Worm (Caenorhabditis elegans) whole organism, late embryonic: ENCODE results near the gene C28C12.11.

ENCODE experiments used
- C08G9.2 ChIP-seq: sonication (generic microtip); optimal IDR thresholded peaks from 2 replicates; lab custom pipeline; 2016; ENCODE audit warnings: mild to moderate bottlenecking, missing genetic modification characterization, moderate library complexity, missing compliant biosample characterization
- C38D4.7 ChIP-seq: fragments of 200-800 bp; sonication (Bioruptor generic); optimal IDR thresholded peaks from 2 replicates; lab custom pipeline; 2018; ENCODE audit warnings: mild to moderate bottlenecking, missing genetic modification characterization, moderate library complexity, missing compliant biosample characterization
- F13H6.1 ChIP-seq: sonication (generic microtip); optimal IDR thresholded peaks from 2 replicates; lab custom pipeline; 2016; ENCODE audit warnings: missing genetic modification characterization, missing compliant biosample characterization
- K02D7.2 ChIP-seq: sonication (generic microtip); optimal IDR thresholded peaks from 2 replicates; lab custom pipeline; 2017; ENCODE audit warnings: mild to moderate bottlenecking, missing genetic modification characterization, missing compliant biosample characterization
- K09A11.1 ChIP-seq: sonication (generic microtip); optimal IDR thresholded peaks from 2 replicates; lab custom pipeline; 2017; ENCODE audit warnings: antibody characterized with exemption, mild to moderate bottlenecking, missing genetic modification characterization, missing compliant biosample characterization; ENCODE audit not compliant: insufficient read depth
- T23F11.4 ChIP-seq: fragments of 200-800 bp; sonication (Bioruptor generic); optimal IDR thresholded peaks from 2 replicates; lab custom pipeline; 2018; ENCODE audit warnings: mild to moderate bottlenecking, missing genetic modification characterization, missing compliant biosample characterization
- Y22D7AL.16 ChIP-seq: sonication (generic microtip); optimal IDR thresholded peaks from 2 replicates; lab custom pipeline; 2016; ENCODE audit warnings: missing genetic modification characterization, missing compliant biosample characterization
- ahr-1 ChIP-seq: sonication (generic microtip); optimal IDR thresholded peaks from 2 replicates; lab custom pipeline; 2016; ENCODE audit warnings: missing genetic modification characterization, missing compliant biosample characterization
- ama-1 ChIP-seq: fragments of 150-350 bp; optimal IDR thresholded peaks from 2 replicates; lab custom pipeline; 2014
- ceh-14 ChIP-seq: sonication (generic microtip); optimal IDR thresholded peaks from 2 replicates; lab custom pipeline; 2016; ENCODE audit warnings: missing genotype, missing genetic modification characterization, missing compliant biosample characterization
- ceh-18 ChIP-seq: sonication (generic microtip); optimal IDR thresholded peaks from 2 replicates; lab custom pipeline; 2016; ENCODE audit warnings: missing genetic modification characterization, missing compliant biosample characterization
- ceh-24 ChIP-seq: sonication (generic microtip); optimal IDR thresholded peaks from 2 replicates; lab custom pipeline; 2016; ENCODE audit warnings: mild to moderate bottlenecking, missing genetic modification characterization, missing compliant biosample characterization
- ceh-31 ChIP-seq: sonication (generic microtip); optimal IDR thresholded peaks from 2 replicates; lab custom pipeline; 2016; ENCODE audit warnings: missing genetic modification characterization, missing compliant biosample characterization
- ceh-34 ChIP-seq: sonication (generic microtip); optimal IDR thresholded peaks from 2 replicates; lab custom pipeline; 2016; ENCODE audit warnings: mild to moderate bottlenecking, missing genetic modification characterization, missing compliant biosample characterization
- che-1 ChIP-seq: sonication (generic microtip); optimal IDR thresholded peaks from 2 replicates; lab custom pipeline; 2016; ENCODE audit warnings: mild to moderate bottlenecking, missing genetic modification characterization, missing compliant biosample characterization
- dve-1 ChIP-seq: sonication (generic microtip); optimal IDR thresholded peaks from 2 replicates; lab custom pipeline; 2017; ENCODE audit warnings: antibody characterized with exemption, mild to moderate bottlenecking, missing genetic modification characterization, missing compliant biosample characterization
- elt-2 ChIP-seq: sonication (generic microtip); optimal IDR thresholded peaks from 2 replicates; lab custom pipeline; 2016; ENCODE audit warnings: missing genetic modification reagents, missing genetic modification characterization, missing compliant biosample characterization
- elt-4 ChIP-seq: sonication (generic microtip); optimal IDR thresholded peaks from 2 replicates; lab custom pipeline; 2016; ENCODE audit warnings: missing genetic modification characterization, missing compliant biosample characterization
- eyg-1 ChIP-seq: sonication (generic microtip); optimal IDR thresholded peaks from 2 replicates; lab custom pipeline; 2016; ENCODE audit warnings: missing genotype, missing genetic modification characterization, missing compliant biosample characterization
- hlh-13 ChIP-seq: fragments of 200-800 bp; sonication (Bioruptor generic); optimal IDR thresholded peaks from 2 replicates; lab custom pipeline; 2018; ENCODE audit warnings: mild to moderate bottlenecking, missing genetic modification characterization, missing compliant biosample characterization
- hlh-15 ChIP-seq: sonication (generic microtip); optimal IDR thresholded peaks from 2 replicates; lab custom pipeline; 2016; ENCODE audit warnings: missing genetic modification characterization, missing compliant biosample characterization
- hlh-30 ChIP-seq: sonication (generic microtip); optimal IDR thresholded peaks from 2 replicates; lab custom pipeline; 2017; ENCODE audit warnings: antibody characterized with exemption, missing genetic modification characterization, missing compliant biosample characterization; ENCODE audit not compliant: insufficient read depth
- nfya-1 ChIP-seq: sonication (generic microtip); optimal IDR thresholded peaks from 2 replicates; lab custom pipeline; 2017; ENCODE audit warnings: missing genetic modification characterization, mild to moderate bottlenecking, missing compliant biosample characterization, antibody characterized with exemption, moderate library complexity
- nhr-11 ChIP-seq: fragments of 150-350 bp; optimal IDR thresholded peaks from 2 replicates; lab custom pipeline; 2014; ENCODE audit warnings: missing biosample characterization, missing genetic modification characterization
- pat-9 ChIP-seq: fragments of 200-800 bp; sonication (Bioruptor generic); optimal IDR thresholded peaks from 2 replicates; lab custom pipeline; 2018; ENCODE audit warnings: mild to moderate bottlenecking, missing genetic modification characterization, moderate library complexity, missing compliant biosample characterization
- pha-2 ChIP-seq: sonication (generic microtip); optimal IDR thresholded peaks from 2 replicates; lab custom pipeline; 2017; ENCODE audit warnings: mild to moderate bottlenecking, missing genetic modification characterization, missing compliant biosample characterization
- pha-4 ChIP-seq: fragments of 150-350 bp; optimal IDR thresholded peaks from 2 replicates; lab custom pipeline; 2018; ENCODE audit warnings: missing biosample characterization, missing genetic modification reagents, missing genetic modification characterization
- pqm-1 ChIP-seq: sonication (generic microtip); optimal IDR thresholded peaks from 2 replicates; lab custom pipeline; 2016; ENCODE audit warnings: missing genetic modification characterization, missing compliant biosample characterization
- pros-1 ChIP-seq: fragments of 150-350 bp; optimal IDR thresholded peaks from 2 replicates; lab custom pipeline; 2014; ENCODE audit warnings: missing biosample characterization, missing genetic modification reagents, missing genetic modification characterization
- ref-2 ChIP-seq: sonication (generic microtip); optimal IDR thresholded peaks from 2 replicates; lab custom pipeline; 2016; ENCODE audit warnings: missing genetic modification characterization, missing compliant biosample characterization
- rnt-1 ChIP-seq: sonication (generic microtip); optimal IDR thresholded peaks from 2 replicates; lab custom pipeline; 2016; ENCODE audit warnings: missing genetic modification characterization, missing compliant biosample characterization
- sox-2 ChIP-seq: fragments of 200-800 bp; sonication (Bioruptor generic); IDR thresholded peaks from 2 replicates; pipeline ENCODE4 v1.3.6; 2022; ENCODE audit warnings: missing genetic modification reagents, missing genetic modification characterization, missing compliant biosample characterization
- syd-9 ChIP-seq: sonication (generic microtip); optimal IDR thresholded peaks from 2 replicates; lab custom pipeline; 2016; ENCODE audit warnings: mild to moderate bottlenecking, missing genetic modification characterization, moderate library complexity, missing compliant biosample characterization
- tbx-2 ChIP-seq: sonication (generic microtip); optimal IDR thresholded peaks from 2 replicates; lab custom pipeline; 2016; ENCODE audit warnings: missing genetic modification characterization, missing compliant biosample characterization
- ttx-3 ChIP-seq: sonication (generic microtip); optimal IDR thresholded peaks from 2 replicates; lab custom pipeline; 2016; ENCODE audit warnings: missing genetic modification reagents, missing genetic modification characterization, missing compliant biosample characterization
- unc-3 ChIP-seq, 2 experiments: fragments of 200-800 bp in 1 of 2; sonication (Bioruptor generic) in 1 of 2; sonication (generic microtip) in 1 of 2; conservative IDR thresholded peaks in 1 of 2; optimal IDR thresholded peaks in 1 of 2; 2 replicates each; pipeline versions ENCODE4 v1.3.6 to Lab custom; 2016 to 2022; ENCODE audit warnings: missing compliant biosample characterization in 2 of 2, missing genetic modification characterization in 2 of 2, missing genetic modification reagents in 1 of 2
- unc-42 ChIP-seq: sonication (generic microtip); optimal IDR thresholded peaks from 2 replicates; lab custom pipeline; 2016; ENCODE audit warnings: missing genotype, missing genetic modification characterization, missing compliant biosample characterization
- unc-55 ChIP-seq: sonication (generic microtip); optimal IDR thresholded peaks from 2 replicates; lab custom pipeline; 2017; ENCODE audit warnings: missing biosample characterization, missing genetic modification reagents, missing genetic modification characterization
- unc-86 ChIP-seq: sonication (generic microtip); optimal IDR thresholded peaks from 2 replicates; lab custom pipeline; 2016; ENCODE audit warnings: missing genetic modification characterization, missing compliant biosample characterization
- ztf-16 ChIP-seq: sonication (generic microtip); optimal IDR thresholded peaks from 2 replicates; lab custom pipeline; 2017; ENCODE audit warnings: missing genetic modification characterization, missing compliant biosample characterization

C28C12.11 gene

ce11 chrIV:8473756-8474155, at the start of gene C28C12.11:
Gene C28C12.11, plus strand, starts transcription at chrIV:8474056.
- TF ChIP-seq pha-2 (tag; lab: Kevin White, UChicago) (no peak), ttx-3 (tag; lab: Kevin White, UChicago) (no peak), dve-1 (no peak), ceh-34 (no peak), nfya-1 (no peak), unc-42 (tag; lab: Kevin White, UChicago) (no peak), syd-9 (tag; lab: Kevin White, UChicago) (no peak), unc-3 (GFP tag; conservative IDR thresholded peaks at IDR 0.05; lab: Robert Waterston, UW) (no peak), unc-3 (tag; optimal IDR thresholded peaks at IDR 0.05; lab: Kevin White, UChicago) (no peak), pha-4 (no peak), Y22D7AL.16 (no peak), C08G9.2 (tag; lab: Kevin White, UChicago) (no peak), sox-2 (GFP tag; lab: Robert Waterston, UW) (no peak), ceh-14 (tag; lab: Kevin White, UChicago) (no peak), hlh-13 (GFP tag; lab: Kevin White, UChicago) (no peak), K09A11.1 (no peak), ceh-31 (tag; lab: Kevin White, UChicago) (no peak), eyg-1 (no peak)
- TF ChIP-seq, all 69 proteins: peak for 0

ce11 chrIV:8426537-8426936, 47.3 kb upstream of the C28C12.11 start, which contains the start of the genes T26A8.3 and tmem-231:
Gene T26A8.3, minus strand, starts transcription at chrIV:8426637.
Gene tmem-231, plus strand, starts transcription at chrIV:8426785.
- no peak for TF ChIP-seq unc-86 (tag; lab: Kevin White, UChicago)
- TF ChIP-seq T23F11.4, result no peak
- no peak for TF ChIP-seq tbx-2 (tag; lab: Kevin White, UChicago)
- TF ChIP-seq ceh-24 (tag; lab: Kevin White, UChicago), result no peak
- no peak for TF ChIP-seq C38D4.7 (GFP tag; lab: Kevin White, UChicago)
- TF ChIP-seq hlh-15 (tag; lab: Kevin White, UChicago), result no peak
- no peak for TF ChIP-seq dve-1

DNA sequence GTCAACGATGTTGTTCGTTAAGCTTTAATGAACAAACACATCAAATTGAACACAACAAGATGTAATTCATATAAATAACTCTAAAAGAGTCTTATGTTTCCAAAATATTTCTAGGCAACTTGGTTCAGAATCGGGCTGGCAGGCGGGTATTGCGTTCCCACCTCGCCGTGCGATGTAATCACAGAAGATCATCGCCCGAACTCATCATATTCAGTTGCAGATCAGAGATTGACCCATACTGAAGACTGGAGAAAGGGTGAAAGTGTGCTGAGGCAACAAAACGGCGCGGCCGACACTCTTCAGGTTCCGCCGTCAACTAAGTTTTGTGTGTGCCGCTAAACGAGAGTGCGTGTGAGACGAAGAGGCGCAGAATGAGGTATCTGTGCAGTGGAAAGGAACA, 45.4 kb upstream of the C28C12.11 start:
- TF ChIP-seq dve-1 (peak; percentile 52), pat-9 (peak; percentile 7), unc-42 (tag; lab: Kevin White, UChicago) (peak; percentile 37), tbx-2 (tag; lab: Kevin White, UChicago) (peak; percentile 68), F13H6.1 (tag; lab: Kevin White, UChicago) (no peak), ama-1 (lab: Kevin White, UChicago) (peak; percentile 96), nfya-1 (peak; percentile 40), ztf-16 (tag; lab: Kevin White, UChicago) (no peak), K02D7.2 (tag; lab: Kevin White, UChicago) (peak; percentile 22), elt-4 (tag; lab: Kevin White, UChicago) (no peak), che-1 (tag; lab: Kevin White, UChicago) (peak; percentile 28), pqm-1 (tag; lab: Kevin White, UChicago) (no peak), ceh-34 (peak; percentile 34), ahr-1 (tag; lab: Kevin White, UChicago) (no peak), elt-2 (tag; lab: Kevin White, UChicago) (peak; percentile 52), rnt-1 (peak; percentile 42), ceh-18 (tag; lab: Kevin White, UChicago) (peak; percentile 27), syd-9 (tag; lab: Kevin White, UChicago) (peak; percentile 49), hlh-30 (tag; lab: Kevin White, UChicago) (peak; percentile 32), ref-2 (tag; lab: Kevin White, UChicago) (peak; percentile 19), C38D4.7 (GFP tag; lab: Kevin White, UChicago) (peak; percentile 27), ceh-31 (tag; lab: Kevin White, UChicago) (peak; percentile 21), pros-1 (tag; lab: Kevin White, UChicago) (no peak), nhr-11 (tag; lab: Kevin White, UChicago) (no peak), unc-55 (GFP tag; lab: Kevin White, UChicago) (peak; percentile 5)
